Worm (Caenorhabditis elegans) whole organism, L4 larva: ENCODE data around the gene flp-15.

Experiments used
- F10B5.3 ChIP-seq: sonication (generic microtip); optimal IDR thresholded peaks from 2 replicates; lab custom pipeline; 2016; ENCODE audit warnings: mild to moderate bottlenecking, missing genetic modification characterization, missing compliant biosample characterization
- ama-1 ChIP-seq: fragments of 150-350 bp; optimal IDR thresholded peaks from 2 replicates; lab custom pipeline; 2014; ENCODE audit warnings: inconsistent platforms, mixed read lengths
- ceh-44 ChIP-seq: fragments of 200-800 bp; sonication (Bioruptor generic); IDR thresholded peaks from 2 replicates; pipeline ENCODE4 v1.3.6; 2022; ENCODE audit warnings: missing genetic modification reagents, missing genetic modification characterization, missing compliant biosample characterization
- fos-1 ChIP-seq: fragments of 150-350 bp; optimal IDR thresholded peaks from 2 replicates; lab custom pipeline; 2014; ENCODE audit warnings: missing biosample characterization, missing genetic modification characterization
- lin-13 ChIP-seq: fragments of 150-350 bp; optimal IDR thresholded peaks from 2 replicates; lab custom pipeline; 2014; ENCODE audit warnings: missing biosample characterization, missing genetic modification reagents, missing genetic modification characterization
- lin-39 ChIP-seq: fragments of 150-350 bp; optimal IDR thresholded peaks from 2 replicates; lab custom pipeline; 2014; ENCODE audit warnings: missing biosample characterization, missing genetic modification reagents, missing genetic modification characterization
- nhr-102 ChIP-seq: sonication (generic microtip); optimal IDR thresholded peaks from 2 replicates; lab custom pipeline; 2016; ENCODE audit warnings: mild to moderate bottlenecking, missing genetic modification characterization, moderate library complexity, missing compliant biosample characterization
- nhr-11 ChIP-seq: fragments of 150-350 bp; optimal IDR thresholded peaks from 2 replicates; lab custom pipeline; 2014; ENCODE audit warnings: missing biosample characterization, missing genetic modification characterization
- nhr-48 ChIP-seq: sonication (generic microtip); optimal IDR thresholded peaks from 2 replicates; lab custom pipeline; 2016; ENCODE audit warnings: mild to moderate bottlenecking, missing genetic modification characterization, missing compliant biosample characterization
- nhr-6 ChIP-seq: fragments of 150-350 bp; optimal IDR thresholded peaks from 2 replicates; lab custom pipeline; 2014; ENCODE audit warnings: missing biosample characterization, missing genetic modification characterization
- snpc-4 ChIP-seq: fragments of 150-350 bp; optimal IDR thresholded peaks from 2 replicates; lab custom pipeline; 2014; ENCODE audit warnings: missing biosample characterization, missing genetic modification characterization
- unc-39 ChIP-seq: sonication (generic microtip); optimal IDR thresholded peaks from 2 replicates; lab custom pipeline; 2017; ENCODE audit warnings: missing biosample characterization, missing genetic modification characterization
- ztf-11 ChIP-seq: fragments of 150-350 bp; optimal IDR thresholded peaks from 2 replicates; lab custom pipeline; 2014; ENCODE audit warnings: missing biosample characterization, missing genetic modification characterization

DNA sequence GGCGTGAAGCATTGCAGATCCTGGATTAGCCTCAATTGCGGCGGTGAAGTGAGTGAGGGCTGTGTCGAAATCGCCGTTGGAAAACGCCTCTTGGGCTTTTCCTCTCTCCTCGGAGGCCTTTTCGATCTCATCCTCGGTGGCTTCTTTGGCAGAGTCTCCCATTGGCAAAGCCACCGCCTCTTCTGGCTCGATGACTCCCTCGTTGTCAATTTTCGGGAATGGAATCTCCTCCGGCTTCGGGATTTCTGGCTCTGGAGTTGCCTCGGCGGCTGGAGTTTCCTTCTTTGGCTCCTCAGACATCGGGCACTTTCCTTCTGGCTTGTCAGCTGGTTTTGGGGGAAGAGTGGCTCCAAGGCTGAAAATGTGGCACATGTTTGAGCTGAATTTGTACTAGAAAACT is 45.9 kb downstream of the flp-15 start:
- no peak for TF ChIP-seq lin-13 (GFP tag; lab: Kevin White, UChicago)
- TF ChIP-seq lin-39 (tag; lab: Kevin White, UChicago) = no peak
- TF ChIP-seq nhr-6 (tag; lab: Kevin White, UChicago) = no peak
- TF ChIP-seq ceh-44 (GFP tag; lab: Robert Waterston, UW) = no peak
- TF ChIP-seq nhr-11 (tag; lab: Kevin White, UChicago) = no peak
- TF ChIP-seq fos-1 (tag; lab: Kevin White, UChicago) = no peak
- no peak for TF ChIP-seq unc-39 (tag; lab: Kevin White, UChicago)
- no peak for TF ChIP-seq ama-1 (lab: Kevin White, UChicago)
- no peak for TF ChIP-seq ztf-11
- TF ChIP-seq snpc-4 = no peak
- TF ChIP-seq F10B5.3 (tag; lab: Kevin White, UChicago) = no peak
- TF ChIP-seq nhr-102 (tag; lab: Kevin White, UChicago) = no peak
- no peak for TF ChIP-seq nhr-48 (tag; lab: Kevin White, UChicago)
